Worm (Caenorhabditis elegans) whole organism, L1 larva: ENCODE results near the gene Y39B6A.10.

Experiments
- C04F5.9 ChIP-seq: sonication (generic microtip); optimal IDR thresholded peaks from 2 replicates; lab custom pipeline; 2016; ENCODE audit warnings: missing genetic modification characterization, missing compliant biosample characterization
- ama-1 ChIP-seq: fragments of 150-350 bp; optimal IDR thresholded peaks from 2 replicates; lab custom pipeline; 2014
- blmp-1 ChIP-seq: fragments of 150-350 bp; optimal IDR thresholded peaks from 2 replicates; lab custom pipeline; 2014; ENCODE audit warnings: missing biosample characterization, missing genetic modification characterization
- ceh-8 ChIP-seq: fragments of 200-800 bp; sonication (Bioruptor generic); optimal IDR thresholded peaks from 2 replicates; lab custom pipeline; 2018; ENCODE audit warnings: mild to moderate bottlenecking, missing genetic modification characterization, moderate library complexity, missing compliant biosample characterization
- dpl-1 ChIP-seq, 3 experiments: fragments of 150-350 bp in 2 of 3; sonication (generic microtip) in 1 of 3; optimal IDR thresholded peaks; 2 replicates each; lab custom pipeline; 2014 to 2017; ENCODE audit warnings: missing biosample characterization in 3 of 3, missing genetic modification characterization in 3 of 3, missing genetic modification reagents in 3 of 3
- efl-1 ChIP-seq, 4 experiments: fragments of 150-350 bp; optimal IDR thresholded peaks in 3 of 4; peaks in 1 of 4; 1 replicate in 1 of 4; 2 replicates in 3 of 4; lab custom pipeline; 2014; ENCODE audit warnings: missing biosample characterization in 2 of 4, missing genetic modification characterization in 2 of 4, missing genetic modification reagents in 2 of 4
- fkh-10 ChIP-seq: sonication (generic microtip); optimal IDR thresholded peaks from 2 replicates; lab custom pipeline; 2017; ENCODE audit warnings: missing biosample characterization, missing genetic modification reagents, missing genetic modification characterization
- hlh-4 ChIP-seq: sonication (generic microtip); optimal IDR thresholded peaks from 2 replicates; lab custom pipeline; 2016; ENCODE audit warnings: mild to moderate bottlenecking, missing genetic modification characterization, missing compliant biosample characterization
- lin-39 ChIP-seq: fragments of 150-350 bp; optimal IDR thresholded peaks from 2 replicates; lab custom pipeline; 2014; ENCODE audit warnings: missing biosample characterization, missing genetic modification reagents, missing genetic modification characterization
- nhr-237 ChIP-seq: fragments of 150-350 bp; optimal IDR thresholded peaks from 2 replicates; lab custom pipeline; 2014; ENCODE audit warnings: missing biosample characterization, missing genetic modification characterization
- nhr-76 ChIP-seq: sonication (generic microtip); optimal IDR thresholded peaks from 2 replicates; lab custom pipeline; 2017; ENCODE audit warnings: missing biosample characterization, missing genetic modification characterization
- snpc-4 ChIP-seq: fragments of 150-350 bp; optimal IDR thresholded peaks from 2 replicates; lab custom pipeline; 2014; ENCODE audit warnings: missing biosample characterization, missing genetic modification characterization
- tbx-2 ChIP-seq: sonication (generic microtip); optimal IDR thresholded peaks from 2 replicates; lab custom pipeline; 2016; ENCODE audit warnings: missing genetic modification characterization, missing compliant biosample characterization
- ztf-4 ChIP-seq: fragments of 150-350 bp; optimal IDR thresholded peaks from 2 replicates; lab custom pipeline; 2014; ENCODE audit warnings: missing biosample characterization, missing genetic modification characterization

DNA sequence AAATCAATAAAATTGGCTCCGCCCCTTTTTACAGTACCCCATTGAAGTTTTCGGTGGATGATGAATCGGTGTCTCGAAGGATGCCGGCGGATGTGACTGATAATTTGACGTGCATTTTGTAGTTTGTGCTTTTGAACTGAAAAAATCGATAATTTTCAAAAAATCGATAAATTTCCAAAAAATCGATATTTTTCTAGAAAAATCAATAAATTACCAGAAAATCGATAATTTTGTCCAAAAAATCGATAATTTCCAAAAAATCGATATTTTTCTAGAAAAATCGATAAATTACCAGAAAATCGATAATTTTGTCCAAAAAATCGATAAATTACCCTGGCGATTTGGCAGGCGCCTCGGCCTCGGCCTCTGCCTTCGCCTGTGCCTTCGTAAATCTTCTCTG lies 33.9 kb downstream of the Y39B6A.10 start:
- TF ChIP-seq fkh-10 (GFP tag; lab: Kevin White, UChicago) = no peak
- TF ChIP-seq hlh-4 (tag; lab: Kevin White, UChicago) = no peak
- no peak for TF ChIP-seq snpc-4 (tag; lab: Kevin White, UChicago)
- no peak for TF ChIP-seq tbx-2
- TF ChIP-seq nhr-237 (tag; lab: Kevin White, UChicago) = no peak
- TF ChIP-seq ztf-4 (tag; lab: Kevin White, UChicago) = no peak
- no peak for TF ChIP-seq C04F5.9 (tag; lab: Kevin White, UChicago)
- TF ChIP-seq efl-1 (optimal IDR thresholded peaks at IDR 0.05; lab: Kevin White, UChicago) = no peak
- peak in 1 of 2 experiments; percentile 39 for TF ChIP-seq efl-1 (GFP tag; optimal IDR thresholded peaks at IDR 0.05 in 1 of 2; lab: Kevin White, UChicago)
- no peak for TF ChIP-seq lin-39
- TF ChIP-seq ceh-8 (GFP tag; lab: Kevin White, UChicago) = no peak
- no peak for TF ChIP-seq ama-1 (lab: Kevin White, UChicago)
- no peak for TF ChIP-seq nhr-76
- no peak for TF ChIP-seq blmp-1 (tag; lab: Kevin White, UChicago)
- TF ChIP-seq dpl-1 (GFP tag; optimal IDR thresholded peaks at IDR 0.05; lab: Kevin White, UChicago) = no peak
